Fruit fly (Drosophila melanogaster) whole organism, pupa: ENCODE data around the gene RapGAP1.

Source experiments
- CG10348 ChIP-seq: fragments of 200-800 bp; sonication (Bioruptor generic); IDR thresholded peaks from 2 replicates; pipeline ENCODE4 v1.3.6; 2022; ENCODE audit warnings: missing biosample characterization, missing genetic modification characterization
- CG12605 ChIP-seq: fragments of 200-800 bp; sonication (Bioruptor generic); IDR thresholded peaks from 2 replicates; pipeline ENCODE4 v1.3.6; 2022; ENCODE audit warnings: missing biosample characterization, missing genetic modification characterization
- CG13204 ChIP-seq: fragments of 200-800 bp; sonication (Bioruptor generic); optimal IDR thresholded peaks from 2 replicates; lab custom pipeline; 2018; ENCODE audit warnings: missing biosample characterization, mild to moderate bottlenecking, missing genetic modification characterization, moderate library complexity
- CG14655 ChIP-seq: fragments of 200-800 bp; sonication (Bioruptor generic); optimal IDR thresholded peaks from 3 replicates; lab custom pipeline; 2017; ENCODE audit warnings: mild to moderate bottlenecking, missing biosample characterization, missing genetic modification reagents, missing genetic modification characterization
- CG15710 ChIP-seq: fragments of 200-800 bp; sonication (Bioruptor generic); optimal IDR thresholded peaks from 2 replicates; lab custom pipeline; 2018; ENCODE audit warnings: missing biosample characterization, mild to moderate bottlenecking, missing genetic modification characterization, moderate library complexity
- CG17806 ChIP-seq: fragments of 200-800 bp; sonication (Bioruptor generic); optimal IDR thresholded peaks from 2 replicates; lab custom pipeline; 2018; ENCODE audit warnings: missing biosample characterization, mild to moderate bottlenecking, missing genetic modification characterization, moderate library complexity
- CG32121 ChIP-seq: fragments of 200-800 bp; sonication (Bioruptor generic); IDR thresholded peaks from 2 replicates; pipeline ENCODE4 v1.3.6; 2022; ENCODE audit warnings: missing biosample characterization, missing genetic modification characterization
- CG34367 ChIP-seq: fragments of 200-800 bp; sonication (Bioruptor generic); optimal IDR thresholded peaks from 2 replicates; lab custom pipeline; 2018; ENCODE audit warnings: missing biosample characterization, mild to moderate bottlenecking, missing genetic modification characterization
- CG4496 ChIP-seq: fragments of 200-800 bp; sonication (Bioruptor generic); IDR thresholded peaks from 3 replicates; pipeline ENCODE4 v1.3.6; 2022; ENCODE audit warnings: missing biosample characterization, missing genetic modification characterization
- CG8159 ChIP-seq: fragments of 200-800 bp; sonication (Bioruptor generic); optimal IDR thresholded peaks from 3 replicates; lab custom pipeline; 2018; ENCODE audit warnings: missing biosample characterization, mild to moderate bottlenecking, missing genetic modification characterization, moderate library complexity
- CG8301 ChIP-seq: fragments of 200-800 bp; sonication (Bioruptor generic); optimal IDR thresholded peaks from 2 replicates; lab custom pipeline; 2018; ENCODE audit warnings: missing biosample characterization, mild to moderate bottlenecking, missing genetic modification characterization
- CG9948 ChIP-seq: fragments of 200-800 bp; sonication (Bioruptor generic); optimal IDR thresholded peaks from 2 replicates; lab custom pipeline; 2018; ENCODE audit warnings: missing biosample characterization, mild to moderate bottlenecking, missing genetic modification characterization, moderate library complexity
- D1 ChIP-seq: fragments of 200-800 bp; sonication (Bioruptor generic); optimal IDR thresholded peaks from 2 replicates; lab custom pipeline; 2018; ENCODE audit warnings: missing biosample characterization, mild to moderate bottlenecking, missing genetic modification characterization, moderate library complexity
- EcR ChIP-seq: fragments of 200-800 bp; sonication (Bioruptor generic); optimal IDR thresholded peaks from 3 replicates; lab custom pipeline; 2019; ENCODE audit warnings: missing biosample characterization, missing genetic modification characterization, mild to moderate bottlenecking, moderate library complexity, missing genetic modification reagents
- Ets98B ChIP-seq: fragments of 200-800 bp; sonication (Bioruptor generic); IDR thresholded peaks from 2 replicates; pipeline ENCODE4 v1.3.6; 2022; ENCODE audit warnings: missing biosample characterization, missing genetic modification characterization
- Pif1A ChIP-seq: fragments of 200-800 bp; sonication (Bioruptor generic); optimal IDR thresholded peaks from 3 replicates; lab custom pipeline; 2016; ENCODE audit warnings: missing biosample characterization, missing genetic modification characterization
- Pif1B ChIP-seq: fragments of 200-800 bp; sonication (Bioruptor generic); optimal IDR thresholded peaks from 3 replicates; lab custom pipeline; 2016; ENCODE audit warnings: missing biosample characterization, missing genetic modification characterization
- Snoo ChIP-seq: fragments of 200-800 bp; sonication (Bioruptor generic); optimal IDR thresholded peaks from 3 replicates; lab custom pipeline; 2017; ENCODE audit warnings: missing biosample characterization, mild to moderate bottlenecking, missing genetic modification characterization, inconsistent platforms
- fd96Ca ChIP-seq: fragments of 200-800 bp; sonication (Bioruptor generic); IDR thresholded peaks from 3 replicates; pipeline ENCODE4 v1.3.6; 2022; ENCODE audit warnings: missing biosample characterization, missing genetic modification characterization
- gl ChIP-seq: fragments of 200-800 bp; sonication (Bioruptor generic); optimal IDR thresholded peaks from 2 replicates; lab custom pipeline; 2018; ENCODE audit warnings: missing biosample characterization, mild to moderate bottlenecking, missing genetic modification characterization
- rn ChIP-seq: fragments of 200-800 bp; sonication (Bioruptor generic); IDR thresholded peaks from 2 replicates; pipeline ENCODE4 v1.3.6; 2022; ENCODE audit warnings: missing biosample characterization, missing genetic modification characterization

RapGAP1 gene

dm6 chr2L:7519580-7520174 is 59.1 kb downstream of the RapGAP1 start:
- no peak for TF ChIP-seq CG8159 (tag; lab: Kevin White, UChicago)
- TF ChIP-seq gl (tag; lab: Kevin White, UChicago) = no peak
- TF ChIP-seq CG8301 (tag; lab: Kevin White, UChicago) = no peak
- TF ChIP-seq CG14655 = no peak
- no peak for TF ChIP-seq rn (GFP tag; lab: Robert Waterston, UW)
- no peak for TF ChIP-seq CG12605 (GFP tag; lab: Robert Waterston, UW)
- TF ChIP-seq CG9948 (tag; lab: Kevin White, UChicago) = no peak
- no peak for TF ChIP-seq fd96Ca
- TF ChIP-seq CG34367 (tag; lab: Kevin White, UChicago) = no peak
- no peak for TF ChIP-seq CG4496 (GFP tag; lab: Robert Waterston, UW)
- TF ChIP-seq Ets98B (GFP tag; lab: Robert Waterston, UW) = no peak
- no peak for TF ChIP-seq EcR
- no peak for TF ChIP-seq Snoo (tag; lab: Kevin White, UChicago)
- no peak for TF ChIP-seq CG10348 (GFP tag; lab: Robert Waterston, UW)

dm6 chr2L:7518896-7519295 is 59.9 kb downstream of the RapGAP1 start:
- TF ChIP-seq CG9948 (tag; lab: Kevin White, UChicago) = no peak
- no peak for TF ChIP-seq CG14655
- TF ChIP-seq CG8301 (tag; lab: Kevin White, UChicago) = no peak
- no peak for TF ChIP-seq CG17806
- TF ChIP-seq CG4496 (GFP tag; lab: Robert Waterston, UW) = no peak
- no peak for TF ChIP-seq CG32121 (GFP tag; lab: Robert Waterston, UW)
- no peak for TF ChIP-seq CG8159 (tag; lab: Kevin White, UChicago)
- no peak for TF ChIP-seq rn (GFP tag; lab: Robert Waterston, UW)

DNA sequence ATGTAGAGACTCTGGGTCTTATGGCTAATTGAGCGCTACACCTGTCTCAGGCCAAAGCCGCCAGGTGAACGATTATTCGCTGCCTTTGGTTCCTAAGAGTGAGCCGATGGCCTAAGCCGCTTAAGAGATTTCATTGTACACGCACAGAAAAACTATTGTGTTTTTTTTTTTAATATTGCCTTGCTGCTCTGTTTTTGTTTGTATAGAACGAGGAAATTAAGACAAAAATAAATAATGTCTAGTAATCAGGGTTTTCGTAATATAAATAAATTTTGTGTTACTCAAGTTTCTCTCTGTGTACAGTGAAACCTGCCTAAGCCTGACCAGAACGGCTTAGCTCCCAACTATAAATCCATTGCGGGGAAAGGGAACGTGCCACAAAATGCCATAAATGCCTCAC is 63.4 kb downstream of the RapGAP1 start:
- TF ChIP-seq CG13204 (no peak), gl (tag; lab: Kevin White, UChicago) (no peak), Pif1A (GFP tag; lab: Kevin White, UChicago) (no peak), CG9948 (tag; lab: Kevin White, UChicago) (peak; percentile 31), EcR (no peak), CG12605 (GFP tag; lab: Robert Waterston, UW) (no peak), CG14655 (peak; percentile 49), D1 (no peak), CG8159 (tag; lab: Kevin White, UChicago) (no peak), fd96Ca (no peak), Snoo (tag; lab: Kevin White, UChicago) (no peak), CG17806 (peak; percentile 12), rn (GFP tag; lab: Robert Waterston, UW) (no peak), CG8301 (tag; lab: Kevin White, UChicago) (peak; percentile 38), CG10348 (GFP tag; lab: Robert Waterston, UW) (no peak), CG34367 (tag; lab: Kevin White, UChicago) (no peak), CG15710 (tag; lab: Kevin White, UChicago) (no peak), Ets98B (GFP tag; lab: Robert Waterston, UW) (peak; percentile 44), Pif1B (GFP tag; lab: Kevin White, UChicago) (no peak), CG4496 (GFP tag; lab: Robert Waterston, UW) (peak; percentile 73; the same call in 2 of the 3 replicates), CG32121 (GFP tag; lab: Robert Waterston, UW) (peak; percentile 57; the same call in 1 of the 2 replicates)

DNA sequence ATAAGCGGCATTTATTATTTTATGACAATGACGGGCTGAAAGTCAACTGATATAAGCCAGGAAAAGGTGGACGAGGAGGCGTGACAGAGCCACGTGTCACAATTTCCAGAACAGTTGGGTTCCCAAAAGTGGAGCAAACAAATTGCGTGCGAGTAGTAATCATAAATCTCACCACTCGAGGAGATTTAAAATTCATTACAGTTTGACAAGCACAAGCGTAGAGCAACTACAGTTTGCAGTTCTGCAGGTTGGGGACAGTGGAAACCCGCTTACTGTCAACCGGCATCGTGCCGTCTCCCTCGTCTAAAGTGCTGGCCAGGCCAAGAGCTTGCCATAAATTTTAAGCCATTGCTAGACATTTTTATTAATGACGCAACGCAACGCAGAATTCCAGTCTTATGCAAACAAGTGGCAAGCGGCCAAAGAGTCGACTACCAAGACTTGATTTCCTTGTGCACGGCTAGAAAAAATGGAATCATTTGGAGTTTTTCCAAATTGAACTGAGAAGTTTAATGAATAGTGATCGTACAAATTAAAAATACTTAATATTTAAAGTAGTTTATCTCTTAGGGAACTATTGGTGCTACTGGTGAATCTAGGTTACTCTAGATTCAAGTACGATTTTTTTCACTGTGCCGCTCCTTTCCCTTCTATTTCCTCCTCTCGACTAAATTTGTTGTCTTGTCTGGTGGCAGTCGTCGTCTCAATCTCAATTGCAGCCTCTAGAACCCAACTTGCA is 65.3 kb downstream of the RapGAP1 start:
- TF ChIP-seq CG10348 (GFP tag; lab: Robert Waterston, UW) (no peak), CG14655 (peak; percentile 89), EcR (no peak), CG15710 (tag; lab: Kevin White, UChicago) (no peak), rn (GFP tag; lab: Robert Waterston, UW) (peak; percentile 29; the same call in 1 of the 2 replicates), CG9948 (tag; lab: Kevin White, UChicago) (peak; percentile 47), CG4496 (GFP tag; lab: Robert Waterston, UW) (peak; percentile 85; the same call in 2 of the 3 replicates), fd96Ca (peak; percentile 79), CG32121 (GFP tag; lab: Robert Waterston, UW) (peak; percentile 86), gl (tag; lab: Kevin White, UChicago) (peak; percentile 24), CG8301 (tag; lab: Kevin White, UChicago) (peak; percentile 87), CG12605 (GFP tag; lab: Robert Waterston, UW) (peak; percentile 38; the same call in 1 of the 2 replicates), CG34367 (tag; lab: Kevin White, UChicago) (no peak), D1 (peak; percentile 16), CG17806 (peak; percentile 48), Snoo (tag; lab: Kevin White, UChicago) (no peak), Pif1A (GFP tag; lab: Kevin White, UChicago) (peak; percentile 17), CG8159 (tag; lab: Kevin White, UChicago) (peak; percentile 62), Ets98B (GFP tag; lab: Robert Waterston, UW) (peak; percentile 86)

DNA sequence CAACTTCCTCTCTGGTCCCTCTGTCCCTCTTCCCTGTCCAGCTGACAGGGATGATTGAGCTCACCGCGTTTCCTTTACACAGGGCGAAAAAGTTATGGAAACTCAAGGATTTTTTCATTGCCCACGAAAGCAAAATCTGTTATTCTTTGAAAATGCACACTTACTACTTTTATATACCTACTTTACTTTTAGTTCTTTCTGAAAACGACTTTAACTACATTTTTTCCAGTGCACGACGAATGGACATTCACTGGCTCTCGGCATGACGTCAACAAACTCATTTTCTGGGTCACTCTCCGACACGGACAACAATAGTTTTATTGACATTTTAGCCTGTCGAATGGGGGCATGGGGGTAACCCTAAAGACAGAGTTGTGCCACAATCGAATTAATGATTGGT is 65.9 kb downstream of the RapGAP1 start:
- TF ChIP-seq CG17806 = peak; percentile 63
- TF ChIP-seq CG12605 (GFP tag; lab: Robert Waterston, UW) = peak; percentile 31; the same call in 1 of the 2 replicates
- TF ChIP-seq gl (tag; lab: Kevin White, UChicago) = peak; percentile 34
- no peak for TF ChIP-seq CG13204
- TF ChIP-seq CG9948 (tag; lab: Kevin White, UChicago) = peak; percentile 29
- peak; percentile 84 for TF ChIP-seq CG4496 (GFP tag; lab: Robert Waterston, UW)
- peak; percentile 55 for TF ChIP-seq CG15710 (tag; lab: Kevin White, UChicago)
- peak; percentile 65 for TF ChIP-seq Pif1A (GFP tag; lab: Kevin White, UChicago)
- TF ChIP-seq rn (GFP tag; lab: Robert Waterston, UW) = no peak
- TF ChIP-seq Snoo (tag; lab: Kevin White, UChicago) = peak; percentile 45
- peak; percentile 72 for TF ChIP-seq fd96Ca
- TF ChIP-seq CG32121 (GFP tag; lab: Robert Waterston, UW) = peak; percentile 73
- peak; percentile 69 for TF ChIP-seq Ets98B (GFP tag; lab: Robert Waterston, UW)
- TF ChIP-seq D1 = no peak
- TF ChIP-seq CG10348 (GFP tag; lab: Robert Waterston, UW) = no peak
- TF ChIP-seq CG8301 (tag; lab: Kevin White, UChicago) = peak; percentile 62
- TF ChIP-seq EcR = no peak
- TF ChIP-seq CG14655 = peak; percentile 56
- TF ChIP-seq CG8159 (tag; lab: Kevin White, UChicago) = peak; percentile 71
- peak; percentile 23 for TF ChIP-seq Pif1B (GFP tag; lab: Kevin White, UChicago)
- peak; percentile 23 for TF ChIP-seq CG34367 (tag; lab: Kevin White, UChicago)
- TF ChIP-seq, all 21 proteins: peak for 16
